Fruit fly (Drosophila melanogaster) whole organism, embryonic: ENCODE measurements around the gene fau.

Experiments
- Aef1 ChIP-seq: fragments of 200-800 bp; sonication (Bioruptor generic); IDR thresholded peaks from 3 replicates; pipeline ENCODE4 v1.3.6; 2022; ENCODE audit warnings: missing biosample characterization, missing genetic modification characterization
- CG10209 ChIP-seq: fragments of 200-800 bp; sonication (Bioruptor generic); optimal IDR thresholded peaks from 3 replicates; lab custom pipeline; 2017; ENCODE audit warnings: missing biosample characterization, mild to moderate bottlenecking, missing genetic modification characterization, missing genetic modification reagents
- CG11696 ChIP-seq: fragments of 200-800 bp; sonication (Bioruptor generic); IDR thresholded peaks from 2 replicates; pipeline ENCODE4 v1.3.6; 2022; ENCODE audit warnings: missing biosample characterization, missing genetic modification characterization
- CG1602 ChIP-seq: fragments of 200-800 bp; sonication (Bioruptor generic); optimal IDR thresholded peaks from 3 replicates; lab custom pipeline; 2016; ENCODE audit warnings: missing biosample characterization, missing genetic modification characterization
- CG16813 ChIP-seq: fragments of 200-800 bp; sonication (Bioruptor generic); IDR thresholded peaks from 3 replicates; pipeline ENCODE4 v1.3.6; 2022; ENCODE audit warnings: missing biosample characterization, missing genetic modification characterization; ENCODE audit not compliant: partially characterized antibody
- CG17568 ChIP-seq: fragments of 200-800 bp; sonication (Bioruptor generic); optimal IDR thresholded peaks from 2 replicates; lab custom pipeline; 2018; ENCODE audit warnings: missing biosample characterization, mild to moderate bottlenecking, missing genetic modification characterization, moderate library complexity
- CG18011 ChIP-seq: fragments of 200-800 bp; sonication (Bioruptor generic); optimal IDR thresholded peaks from 2 replicates; lab custom pipeline; 2017; ENCODE audit warnings: missing biosample characterization, missing genetic modification characterization, mild to moderate bottlenecking, moderate library complexity, missing genotype
- CG2889 ChIP-seq: fragments of 200-800 bp; sonication (Bioruptor generic); IDR thresholded peaks from 3 replicates; pipeline ENCODE4 v1.3.6; 2022; ENCODE audit warnings: missing biosample characterization, missing genetic modification characterization
- CG31224 ChIP-seq: fragments of 200-800 bp; sonication (Bioruptor generic); IDR thresholded peaks from 2 replicates; pipeline ENCODE4 v1.3.6; 2022; ENCODE audit warnings: missing biosample characterization, missing genetic modification characterization
- CG31388 ChIP-seq: fragments of 200-800 bp; sonication (Bioruptor generic); optimal IDR thresholded peaks from 2 replicates; lab custom pipeline; 2016; ENCODE audit warnings: missing biosample characterization, missing genetic modification characterization
- CG32532 ChIP-seq: fragments of 200-800 bp; sonication (Bioruptor generic); IDR thresholded peaks from 2 replicates; pipeline ENCODE4 v1.3.6; 2022; ENCODE audit warnings: missing biosample characterization, missing genetic modification characterization
- CG33213 ChIP-seq: fragments of 200-800 bp; sonication (Bioruptor generic); optimal IDR thresholded peaks from 3 replicates; lab custom pipeline; 2016; ENCODE audit warnings: missing biosample characterization, missing genetic modification characterization
- CG4424 ChIP-seq: fragments of 200-800 bp; sonication (Bioruptor generic); optimal IDR thresholded peaks from 3 replicates; lab custom pipeline; 2016; ENCODE audit warnings: missing biosample characterization, missing genetic modification characterization
- CG5180 ChIP-seq: fragments of 200-800 bp; sonication (Bioruptor generic); optimal IDR thresholded peaks from 3 replicates; lab custom pipeline; 2017; ENCODE audit warnings: missing biosample characterization, missing genetic modification characterization, mild to moderate bottlenecking, moderate library complexity, missing genetic modification reagents
- CG7987 ChIP-seq: fragments of 200-800 bp; sonication (Bioruptor generic); optimal IDR thresholded peaks from 2 replicates; lab custom pipeline; 2018; ENCODE audit warnings: missing biosample characterization, mild to moderate bottlenecking, missing genetic modification characterization, moderate library complexity
- CG8290 ChIP-seq, 3 experiments: fragments of 200-800 bp; sonication (Bioruptor generic); optimal IDR thresholded peaks; 2 replicates each; lab custom pipeline; 2016 to 2019; ENCODE audit warnings: missing biosample characterization in 3 of 3, missing genetic modification characterization in 3 of 3, mild to moderate bottlenecking in 2 of 3, moderate library complexity in 1 of 3
- Dek ChIP-seq: fragments of 200-800 bp; sonication (Bioruptor generic); optimal IDR thresholded peaks from 3 replicates; lab custom pipeline; 2019; ENCODE audit warnings: missing biosample characterization, mild to moderate bottlenecking, missing genetic modification characterization, moderate library complexity
- E2f1 ChIP-seq: fragments of 200-800 bp; sonication (Bioruptor generic); IDR thresholded peaks from 2 replicates; pipeline ENCODE4 v1.3.6; 2022; ENCODE audit warnings: missing biosample characterization, missing genetic modification characterization
- Lhr ChIP-seq: fragments of 200-800 bp; sonication (Bioruptor generic); optimal IDR thresholded peaks from 3 replicates; lab custom pipeline; 2017; ENCODE audit warnings: mild to moderate bottlenecking, missing biosample characterization, missing genetic modification reagents, missing genetic modification characterization
- Lpt ChIP-seq: fragments of >200 bp; optimal IDR thresholded peaks from 2 replicates; lab custom pipeline; 2018; ENCODE audit warnings: missing biosample characterization, missing genetic modification characterization
- MBD-R2 ChIP-seq: fragments of 200-800 bp; sonication (Bioruptor generic); IDR thresholded peaks from 2 replicates; pipeline ENCODE4 v1.3.6; 2022; ENCODE audit warnings: missing biosample characterization, missing genetic modification characterization
- Opbp ChIP-seq: fragments of 200-800 bp; sonication (Bioruptor generic); IDR thresholded peaks from 3 replicates; pipeline ENCODE4 v1.3.6; 2022; ENCODE audit warnings: missing biosample characterization, missing genetic modification characterization; ENCODE audit not compliant: partially characterized antibody
- Optix ChIP-seq: fragments of 200-800 bp; sonication (Bioruptor generic); IDR thresholded peaks from 3 replicates; pipeline ENCODE4 v1.3.6; 2022; ENCODE audit warnings: missing biosample characterization, missing genetic modification characterization
- Side ChIP-seq: fragments of 200-800 bp; sonication (Bioruptor generic); optimal IDR thresholded peaks from 2 replicates; lab custom pipeline; 2016; ENCODE audit warnings: missing biosample characterization, missing genetic modification characterization
- Six4 ChIP-seq: fragments of 200-800 bp; sonication (Bioruptor generic); optimal IDR thresholded peaks from 2 replicates; lab custom pipeline; 2016; ENCODE audit warnings: missing biosample characterization, missing genetic modification characterization
- Stat92E ChIP-seq, 3 experiments: fragments of >200 bp in 2 of 3; fragments of 200-800 bp in 1 of 3; sonication (Bioruptor generic) in 1 of 3; optimal IDR thresholded peaks; 2 replicates each; lab custom pipeline; 2017 to 2019; ENCODE audit warnings: missing biosample characterization in 3 of 3, missing genetic modification characterization in 3 of 3, mild to moderate bottlenecking in 1 of 3, moderate library complexity in 1 of 3
- YL-1 ChIP-seq: fragments of 200-800 bp; sonication (Bioruptor generic); optimal IDR thresholded peaks from 3 replicates; lab custom pipeline; 2017; ENCODE audit warnings: missing biosample characterization, mild to moderate bottlenecking, missing genetic modification characterization
- ab ChIP-seq: fragments of 200-800 bp; sonication (Bioruptor generic); optimal IDR thresholded peaks from 2 replicates; lab custom pipeline; 2016; ENCODE audit warnings: missing biosample characterization, missing genetic modification characterization
- bcd ChIP-seq: fragments of 200-800 bp; sonication (Bioruptor generic); optimal IDR thresholded peaks from 2 replicates; lab custom pipeline; 2017; ENCODE audit warnings: missing biosample characterization, mild to moderate bottlenecking, missing genetic modification characterization
- btn ChIP-seq: fragments of 200-800 bp; sonication (Bioruptor generic); optimal IDR thresholded peaks from 2 replicates; lab custom pipeline; 2016; ENCODE audit warnings: missing biosample characterization, missing genetic modification characterization
- chif ChIP-seq, 2 experiments: fragments of 200-800 bp; sonication (Bioruptor generic); optimal IDR thresholded peaks; 3 replicates each; lab custom pipeline; 2016; ENCODE audit warnings: missing biosample characterization in 2 of 2, missing genetic modification characterization in 2 of 2
- dimm ChIP-seq: fragments of 200-800 bp; sonication (Bioruptor generic); IDR thresholded peaks from 2 replicates; pipeline ENCODE4 v1.3.6; 2022; ENCODE audit warnings: missing biosample characterization, missing genetic modification characterization
- emc ChIP-seq: fragments of 200-800 bp; sonication (Bioruptor generic); optimal IDR thresholded peaks from 2 replicates; lab custom pipeline; 2016; ENCODE audit warnings: missing biosample characterization, missing genetic modification characterization
- exex ChIP-seq: fragments of 200-800 bp; sonication (Bioruptor generic); optimal IDR thresholded peaks from 4 replicates; lab custom pipeline; 2018; ENCODE audit warnings: missing biosample characterization, mild to moderate bottlenecking, missing genetic modification characterization, moderate library complexity
- fd64A ChIP-seq: fragments of 200-800 bp; sonication (Bioruptor generic); optimal IDR thresholded peaks from 3 replicates; lab custom pipeline; 2018; ENCODE audit warnings: missing biosample characterization, mild to moderate bottlenecking, missing genetic modification characterization
- fd96Cb ChIP-seq: fragments of 200-800 bp; sonication (Bioruptor generic); optimal IDR thresholded peaks from 2 replicates; lab custom pipeline; 2018; ENCODE audit warnings: missing biosample characterization, mild to moderate bottlenecking, missing genetic modification characterization, moderate library complexity
- gce ChIP-seq: fragments of 200-800 bp; sonication (Bioruptor generic); IDR thresholded peaks from 3 replicates; pipeline ENCODE4 v1.3.6; 2022; ENCODE audit warnings: missing biosample characterization, missing genetic modification characterization
- jing ChIP-seq: fragments of 200-800 bp; sonication (Bioruptor generic); optimal IDR thresholded peaks from 2 replicates; lab custom pipeline; 2018; ENCODE audit warnings: missing biosample characterization, mild to moderate bottlenecking, missing genetic modification characterization
- lab ChIP-seq: fragments of 200-800 bp; sonication (Bioruptor generic); optimal IDR thresholded peaks from 3 replicates; lab custom pipeline; 2017; ENCODE audit warnings: missing biosample characterization, missing genetic modification characterization, mild to moderate bottlenecking, moderate library complexity, missing genetic modification reagents
- lmd ChIP-seq: fragments of 200-800 bp; sonication (Bioruptor generic); IDR thresholded peaks from 2 replicates; pipeline ENCODE4 v1.3.6; 2022; ENCODE audit warnings: missing biosample characterization, missing genetic modification characterization
- mld ChIP-seq: fragments of 200-800 bp; sonication (Bioruptor generic); IDR thresholded peaks from 3 replicates; pipeline ENCODE4 v1.3.6; 2022; ENCODE audit warnings: missing biosample characterization, missing genetic modification characterization; ENCODE audit not compliant: partially characterized antibody
- nerfin-2 ChIP-seq: fragments of 200-800 bp; sonication (Bioruptor generic); IDR thresholded peaks from 2 replicates; pipeline ENCODE4 v1.3.6; 2022; ENCODE audit warnings: missing biosample characterization, missing genetic modification characterization; ENCODE audit not compliant: partially characterized antibody
- pb ChIP-seq: fragments of 200-800 bp; sonication (Bioruptor generic); optimal IDR thresholded peaks from 3 replicates; lab custom pipeline; 2016; ENCODE audit warnings: missing biosample characterization, missing genetic modification characterization
- salm ChIP-seq: fragments of 200-800 bp; sonication (Bioruptor generic); optimal IDR thresholded peaks from 2 replicates; lab custom pipeline; 2018; ENCODE audit warnings: missing biosample characterization, mild to moderate bottlenecking, missing genetic modification characterization
- sc ChIP-seq, 3 experiments: fragments of >200 bp in 2 of 3; fragments of 200-800 bp in 1 of 3; sonication (Bioruptor generic) in 1 of 3; optimal IDR thresholded peaks; 2 replicates in 2 of 3; 3 replicates in 1 of 3; lab custom pipeline; 2017; ENCODE audit warnings: mild to moderate bottlenecking in 1 of 3, missing biosample characterization in 1 of 3, missing genetic modification characterization in 1 of 3, missing genetic modification reagents in 1 of 3
- schlank ChIP-seq: fragments of 200-800 bp; sonication (Bioruptor generic); optimal IDR thresholded peaks from 2 replicates; lab custom pipeline; 2018; ENCODE audit warnings: missing biosample characterization, mild to moderate bottlenecking, missing genetic modification characterization
- sima ChIP-seq: fragments of 200-800 bp; sonication (Bioruptor generic); optimal IDR thresholded peaks from 2 replicates; lab custom pipeline; 2016; ENCODE audit warnings: missing biosample characterization, missing genetic modification characterization
- ssp ChIP-seq: fragments of 200-800 bp; sonication (Bioruptor generic); IDR thresholded peaks from 2 replicates; pipeline ENCODE4 v1.3.6; 2022; ENCODE audit warnings: missing biosample characterization, missing genetic modification characterization
- zfh1 ChIP-seq: fragments of 200-800 bp; sonication (Bioruptor generic); IDR thresholded peaks from 3 replicates; pipeline ENCODE4 v1.3.6; 2022; ENCODE audit warnings: missing biosample characterization, missing genetic modification characterization

The fau gene

DNA sequence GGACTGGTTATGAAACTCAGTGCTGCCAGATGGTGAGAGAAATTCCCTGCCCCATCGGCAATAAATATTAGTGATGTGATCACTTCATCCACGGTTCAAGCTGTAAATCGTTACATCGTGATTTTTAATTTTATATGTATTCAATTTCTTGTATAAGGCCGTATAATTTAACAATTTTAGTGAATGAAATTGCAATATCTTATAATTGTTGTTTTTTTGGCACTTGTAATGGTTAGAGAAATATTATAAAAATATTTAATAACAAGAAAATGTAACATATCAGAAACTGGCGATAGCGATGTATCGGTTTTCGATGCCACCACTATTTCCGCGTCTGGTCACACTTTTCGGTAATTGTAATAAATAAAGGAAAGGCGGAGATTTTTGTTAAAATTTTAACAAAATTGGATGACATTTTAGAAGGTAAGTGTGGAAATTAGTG, 6.9 kb upstream of the fau start, which contains the start of the genes mRpL37 and Rbp1 (continued):
- TF ChIP-seq lmd (GFP tag; lab: Robert Waterston, UW) (peak; percentile 70), Six4 (GFP tag; lab: Kevin White, UChicago) (peak; percentile 31), salm (peak; percentile 23), Aef1 (peak; percentile 88), lab (GFP tag; lab: Kevin White, UChicago) (no peak), CG31224 (GFP tag; lab: Robert Waterston, UW) (0 out of 2 replicates have a peak, but pooled peaks have one; percentile 52), dimm (GFP tag; lab: Robert Waterston, UW) (no peak), Dek (no peak), CG1602 (GFP tag; lab: Kevin White, UChicago) (peak; percentile 76), CG8290 (GFP tag; optimal IDR thresholded peaks at IDR 0.05; lab: Kevin White, UChicago) (peak; percentile 71), CG8290 (tag; optimal IDR thresholded peaks at IDR 0.05; lab: Kevin White, UChicago) (no peak), pb (GFP tag; lab: Kevin White, UChicago) (no peak), jing (peak; percentile 1), CG16813 (GFP tag; lab: Robert Waterston, UW) (peak; percentile 91), fd96Cb (tag; lab: Kevin White, UChicago) (peak; percentile 59), Optix (GFP tag; lab: Robert Waterston, UW) (no peak), Stat92E (GFP tag; optimal IDR thresholded peaks at IDR 0.05; lab: Kevin White, UChicago) (peak in 1 of 3 experiments; percentile 30), CG33213 (GFP tag; lab: Kevin White, UChicago) (no peak), zfh1 (GFP tag; lab: Robert Waterston, UW) (peak; percentile 41; the same call in 1 of the 3 replicates), E2f1 (GFP tag; lab: Robert Waterston, UW) (peak; percentile 68; the same call in 1 of the 2 replicates), nerfin-2 (GFP tag; lab: Robert Waterston, UW) (peak; percentile 50; the same call in 1 of the 2 replicates), bcd (GFP tag; lab: Kevin White, UChicago) (peak; percentile 81), Lpt (GFP tag; lab: Kevin White, UChicago) (no peak), CG18011 (GFP tag; lab: Kevin White, UChicago) (peak; percentile 55), CG31388 (no peak), CG4424 (peak; percentile 77), chif (GFP tag; optimal IDR thresholded peaks at IDR 0.05; lab: Kevin White, UChicago) (peak; percentile 18 to 53), gce (GFP tag; lab: Robert Waterston, UW) (no peak), MBD-R2 (GFP tag; lab: Robert Waterston, UW) (peak; percentile 91), Opbp (GFP tag; lab: Robert Waterston, UW) (peak; percentile 68), schlank (peak; percentile 17), fd64A (GFP tag; lab: Kevin White, UChicago) (no peak), CG7987 (no peak), btn (GFP tag; lab: Kevin White, UChicago) (no peak), CG2889 (GFP tag; lab: Robert Waterston, UW) (no peak), Side (GFP tag; lab: Kevin White, UChicago) (no peak), sima (no peak), exex (tag; lab: Kevin White, UChicago) (no peak), mld (GFP tag; lab: Robert Waterston, UW) (peak; percentile 40; the same call in 1 of the 3 replicates), CG5180 (GFP tag; lab: Kevin White, UChicago) (no peak), ab (GFP tag; lab: Kevin White, UChicago) (no peak), emc (GFP tag; lab: Kevin White, UChicago) (no peak), YL-1 (peak; percentile 76), ssp (GFP tag; lab: Robert Waterston, UW) (peak; percentile 80), sc (optimal IDR thresholded peaks at IDR 0.05; lab: Kevin White, UChicago) (no peak), sc (GFP tag; optimal IDR thresholded peaks at IDR 0.05; lab: Kevin White, UChicago) (peak; percentile 43), CG32532 (peak; percentile 85), CG10209 (GFP tag; lab: Kevin White, UChicago) (peak; percentile 69), Lhr (GFP tag; lab: Kevin White, UChicago) (peak; percentile 64), CG11696 (GFP tag; lab: Robert Waterston, UW) (no peak), CG17568 (GFP tag; lab: Kevin White, UChicago) (no peak)
